Fruit fly (Drosophila melanogaster): ENCODE results near the gene Rrp40.
A peak's percentile ranks its signal among the peaks of the same experiment; 100 is the strongest.

Rrp40 gene

dm6 chr2L:1737057-1737581 lies 8.6 kb downstream of the Rrp40 start (continued):
- peak; percentile 85 for TF ChIP-seq dysf (GFP tag; IDR thresholded peaks at IDR 0.05)
- TF ChIP-seq fru (optimal IDR thresholded peaks at IDR 0.05) = no peak
- TF ChIP-seq sd (tag; optimal IDR thresholded peaks at IDR 0.05) = peak; percentile 52
- TF ChIP-seq CG32772 (GFP tag; IDR thresholded peaks at IDR 0.05) = peak; percentile 88
- TF ChIP-seq PHDP (tag; optimal IDR thresholded peaks at IDR 0.05) = peak; percentile 86
- TF ChIP-seq CG30431 (GFP tag; optimal IDR thresholded peaks at IDR 0.05) = peak; percentile 84
- peak; percentile 70 for TF ChIP-seq HmgZ (tag; optimal IDR thresholded peaks at IDR 0.05)
- TF ChIP-seq danr (GFP tag; IDR thresholded peaks at IDR 0.05) = peak; percentile 70
- peak; percentile 80 for TF ChIP-seq otp (GFP tag; IDR thresholded peaks at IDR 0.05)
- peak; percentile 59; the same call in 2 of the 3 replicates for TF ChIP-seq CG3726 (GFP tag; IDR thresholded peaks at IDR 0.05)
- TF ChIP-seq stwl (tag; optimal IDR thresholded peaks at IDR 0.05) = peak; percentile 22
- TF ChIP-seq ind (GFP tag; optimal IDR thresholded peaks at IDR 0.05) = peak; percentile 90
- TF ChIP-seq NFAT (GFP tag; IDR thresholded peaks at IDR 0.05) = 0 out of 2 replicates have a peak, but pooled peaks have one; percentile 34
- no peak for TF ChIP-seq inv (GFP tag; IDR thresholded peaks at IDR 0.05; ENCODE audit: partially characterized antibody)
- TF ChIP-seq br (optimal IDR thresholded peaks at IDR 0.05) = no peak
- TF ChIP-seq CG32767 (GFP tag; IDR thresholded peaks at IDR 0.05) = peak; percentile 83; the same call in 1 of the 2 replicates
- peak; percentile 92 for TF ChIP-seq CG12942 (GFP tag; optimal IDR thresholded peaks at IDR 0.05)
- TF ChIP-seq HmgD (GFP tag; optimal IDR thresholded peaks at IDR 0.05) = peak; percentile 19
- TF ChIP-seq Hmx (GFP tag; optimal IDR thresholded peaks at IDR 0.05) = peak; percentile 83
- peak; percentile 86 for TF ChIP-seq CG18764 (GFP tag; optimal IDR thresholded peaks at IDR 0.05)
- peak; percentile 71 for TF ChIP-seq CG13123 (GFP tag; optimal IDR thresholded peaks at IDR 0.05)
- peak; percentile 68 for TF ChIP-seq gro (GFP tag; optimal IDR thresholded peaks at IDR 0.05)
- TF ChIP-seq Dll (GFP tag; IDR thresholded peaks at IDR 0.05; ENCODE audit: partially characterized antibody) = no peak
- peak; percentile 86 for TF ChIP-seq esg (GFP tag; conservative IDR thresholded peaks at IDR 0.05)
- no peak for TF ChIP-seq vnd (GFP tag; IDR thresholded peaks at IDR 0.05; ENCODE audit: partially characterized antibody)
- TF ChIP-seq gt (GFP tag; IDR thresholded peaks at IDR 0.05) = peak; percentile 49; the same call in 1 of the 2 replicates
- TF ChIP-seq CG15011 (GFP tag; optimal IDR thresholded peaks at IDR 0.05) = peak; percentile 78
- peak; percentile 81 for TF ChIP-seq Meics (GFP tag; optimal IDR thresholded peaks at IDR 0.05)
- TF ChIP-seq HHEX (GFP tag; optimal IDR thresholded peaks at IDR 0.05) = peak; percentile 78
- peak; percentile 86 for TF ChIP-seq ttk (GFP tag; IDR thresholded peaks at IDR 0.05)
- peak; percentile 56 for TF ChIP-seq Vsx1 (GFP tag; optimal IDR thresholded peaks at IDR 0.05)
- TF ChIP-seq ase (GFP tag; IDR thresholded peaks at IDR 0.05) = peak; percentile 82
- peak; percentile 90 for TF ChIP-seq Abd-B (GFP tag; optimal IDR thresholded peaks at IDR 0.05)
- peak; percentile 86 for TF ChIP-seq CG9609 (GFP tag; optimal IDR thresholded peaks at IDR 0.05)
- TF ChIP-seq Xrp1 (GFP tag; IDR thresholded peaks at IDR 0.05) = peak; percentile 89
- peak; percentile 39 for TF ChIP-seq tap (tag; optimal IDR thresholded peaks at IDR 0.05)
- peak; percentile 80 for TF ChIP-seq Asciz (GFP tag; optimal IDR thresholded peaks at IDR 0.05)
- peak; percentile 88 for TF ChIP-seq CG10366 (GFP tag; IDR thresholded peaks at IDR 0.05)
- peak; percentile 59 for TF ChIP-seq CG2116 (GFP tag; optimal IDR thresholded peaks at IDR 0.05)
- no peak for TF ChIP-seq bowl (GFP tag; IDR thresholded peaks at IDR 0.05)
- peak; percentile 64 for TF ChIP-seq en (GFP tag; optimal IDR thresholded peaks at IDR 0.05)
- peak; percentile 88 for TF ChIP-seq CG2678 (tag; optimal IDR thresholded peaks at IDR 0.05)
- TF ChIP-seq NfI (GFP tag; optimal IDR thresholded peaks at IDR 0.05) = peak; percentile 77
- peak; percentile 47 for TF ChIP-seq luna (GFP tag; optimal IDR thresholded peaks at IDR 0.05)
- TF ChIP-seq CkIIα-i1 (GFP tag; IDR thresholded peaks at IDR 0.05) = peak; percentile 13; the same call in 1 of the 2 replicates
- TF ChIP-seq exex (tag; optimal IDR thresholded peaks at IDR 0.05) = peak; percentile 21
- TF ChIP-seq CG10274 (GFP tag; optimal IDR thresholded peaks at IDR 0.05) = peak; percentile 73
- TF ChIP-seq CG2202 (tag; optimal IDR thresholded peaks at IDR 0.05) = peak; percentile 69
- TF ChIP-seq CG30020 (tag; optimal IDR thresholded peaks at IDR 0.05) = peak; percentile 12
- peak; percentile 41 for TF ChIP-seq HLHmδ (GFP tag; optimal IDR thresholded peaks at IDR 0.05)
- peak; percentile 92 for TF ChIP-seq lmd (GFP tag; IDR thresholded peaks at IDR 0.05)

Data from whole organism, embryonic.